Fruit fly (Drosophila melanogaster): ENCODE measurements around the gene GatA.

Gene GatA

dm6 chr3R:19023862-19024261 is 4.8 kb downstream of the GatA start, which contains the start of the genes CG6005 and CG14286 (continued):
- TF ChIP-seq cas (GFP tag; IDR thresholded peaks at IDR 0.05) (peak; percentile 49; the same call in 1 of the 2 replicates), tio (GFP tag; optimal IDR thresholded peaks at IDR 0.05) (no peak), CG32767 (GFP tag; IDR thresholded peaks at IDR 0.05) (no peak), lab (GFP tag; optimal IDR thresholded peaks at IDR 0.05) (no peak), CG12769 (tag; optimal IDR thresholded peaks at IDR 0.05) (peak; percentile 69), emc (GFP tag; optimal IDR thresholded peaks at IDR 0.05) (no peak), pan (optimal IDR thresholded peaks at IDR 0.05) (no peak), pan (GFP tag; optimal IDR thresholded peaks at IDR 0.05 in 1 of 2, IDR thresholded peaks at IDR 0.05 in 1 of 2) (peak in 1 of 2 experiments; percentile 75), abd-A (tag; optimal IDR thresholded peaks at IDR 0.05) (no peak), CG9437 (GFP tag; optimal IDR thresholded peaks at IDR 0.05) (no peak), Six4 (GFP tag; optimal IDR thresholded peaks at IDR 0.05) (no peak), Elba2 (GFP tag; optimal IDR thresholded peaks at IDR 0.05) (no peak), bab2 (GFP tag; optimal IDR thresholded peaks at IDR 0.05) (peak; percentile 69), CG9817 (tag; optimal IDR thresholded peaks at IDR 0.05) (peak; percentile 46), mld (GFP tag; IDR thresholded peaks at IDR 0.05; ENCODE audit: partially characterized antibody) (peak; percentile 53; the same call in 1 of the 3 replicates), CG17829 (tag; optimal IDR thresholded peaks at IDR 0.05) (peak; percentile 26), HmgZ (tag; optimal IDR thresholded peaks at IDR 0.05) (peak; percentile 80), tgo (GFP tag; IDR thresholded peaks at IDR 0.05) (peak; percentile 73), Dip2 (GFP tag; IDR thresholded peaks at IDR 0.05) (no peak), fu2 (GFP tag; optimal IDR thresholded peaks at IDR 0.05) (peak; percentile 54), CG14965 (GFP tag; optimal IDR thresholded peaks at IDR 0.05; ENCODE audit: borderline replicate concordance) (no peak), Sry-δ (GFP tag; optimal IDR thresholded peaks at IDR 0.05) (peak; percentile 84), yki (optimal IDR thresholded peaks at IDR 0.05) (no peak), ase (GFP tag; IDR thresholded peaks at IDR 0.05) (peak; percentile 64; the same call in 1 of the 3 replicates), unc-4 (GFP tag; IDR thresholded peaks at IDR 0.05; ENCODE audit: partially characterized antibody) (peak; percentile 85), twi (tag; optimal IDR thresholded peaks at IDR 0.05) (peak; percentile 25), CG17385 (GFP tag; optimal IDR thresholded peaks at IDR 0.05) (peak; percentile 98), sc (optimal IDR thresholded peaks at IDR 0.05) (no peak), sc (GFP tag; optimal IDR thresholded peaks at IDR 0.05) (no peak), gcm (GFP tag; optimal IDR thresholded peaks at IDR 0.05) (no peak), NFAT (GFP tag; IDR thresholded peaks at IDR 0.05) (peak; percentile 92), CG6813 (GFP tag; optimal IDR thresholded peaks at IDR 0.05) (no peak), HHEX (GFP tag; optimal IDR thresholded peaks at IDR 0.05) (no peak), Dek (tag; optimal IDR thresholded peaks at IDR 0.05) (peak; percentile 19), CG4617 (GFP tag; optimal IDR thresholded peaks at IDR 0.05; ENCODE audit: borderline replicate concordance) (peak; percentile 97), Kr (GFP tag; optimal IDR thresholded peaks at IDR 0.05) (no peak), eve (GFP tag; optimal IDR thresholded peaks at IDR 0.05) (no peak), shn (GFP tag; optimal IDR thresholded peaks at IDR 0.05) (peak; percentile 43), Hr39 (optimal IDR thresholded peaks at IDR 0.05) (no peak), Dbx (GFP tag; IDR thresholded peaks at IDR 0.05) (peak; percentile 71), CG6654 (GFP tag; optimal IDR thresholded peaks at IDR 0.05) (no peak), caup (GFP tag; optimal IDR thresholded peaks at IDR 0.05; ENCODE audit: severe bottlenecking) (peak; percentile 25), CG6854 (GFP tag; optimal IDR thresholded peaks at IDR 0.05) (no peak), B-H1 (GFP tag; IDR thresholded peaks at IDR 0.05) (peak; percentile 36; the same call in 1 of the 3 replicates), salm (tag; optimal IDR thresholded peaks at IDR 0.05) (no peak), Trl (optimal IDR thresholded peaks at IDR 0.05) (no peak), Trl (GFP tag; optimal IDR thresholded peaks at IDR 0.05) (peak; percentile 64), Spps (tag; optimal IDR thresholded peaks at IDR 0.05) (no peak), Doc2 (GFP tag; IDR thresholded peaks at IDR 0.05) (no peak), CG4707 (GFP tag; optimal IDR thresholded peaks at IDR 0.05) (peak; percentile 4), sd (tag; optimal IDR thresholded peaks at IDR 0.05) (no peak), CG14441 (GFP tag; IDR thresholded peaks at IDR 0.05) (peak; percentile 58; the same call in 1 of the 2 replicates)
